Fruit fly (Drosophila melanogaster) whole organism, embryonic: ENCODE measurements around the gene CG12290.

ENCODE experiments used
- Atf-2 ChIP-seq: fragments of 200-800 bp; sonication (Bioruptor generic); optimal IDR thresholded peaks from 2 replicates; lab custom pipeline; 2016; ENCODE audit warnings: missing biosample characterization, missing genetic modification characterization
- CG11398 ChIP-seq: fragments of 200-800 bp; sonication (Bioruptor generic); optimal IDR thresholded peaks from 2 replicates; lab custom pipeline; 2016; ENCODE audit warnings: missing biosample characterization, missing genetic modification characterization
- CG11456 ChIP-seq: fragments of 200-800 bp; sonication (Bioruptor generic); IDR thresholded peaks from 3 replicates; pipeline ENCODE4 v1.3.6; 2022; ENCODE audit warnings: missing biosample characterization, missing genetic modification characterization
- CG11696 ChIP-seq: fragments of 200-800 bp; sonication (Bioruptor generic); IDR thresholded peaks from 2 replicates; pipeline ENCODE4 v1.3.6; 2022; ENCODE audit warnings: missing biosample characterization, missing genetic modification characterization
- CG12236 ChIP-seq: fragments of 200-800 bp; sonication (Bioruptor generic); optimal IDR thresholded peaks from 2 replicates; lab custom pipeline; 2016; ENCODE audit warnings: missing biosample characterization, missing genetic modification characterization
- CG12299 ChIP-seq: fragments of 200-800 bp; sonication (Bioruptor generic); optimal IDR thresholded peaks from 2 replicates; lab custom pipeline; 2018; ENCODE audit warnings: missing biosample characterization, mild to moderate bottlenecking, missing genetic modification characterization
- CG13123 ChIP-seq: fragments of 200-800 bp; sonication (Bioruptor generic); optimal IDR thresholded peaks from 2 replicates; lab custom pipeline; 2016; ENCODE audit warnings: missing biosample characterization, missing genetic modification characterization
- CG15073 ChIP-seq: fragments of 200-800 bp; sonication (Bioruptor generic); optimal IDR thresholded peaks from 2 replicates; lab custom pipeline; 2016; ENCODE audit warnings: missing biosample characterization, missing genetic modification characterization
- CG15514 ChIP-seq: fragments of 200-800 bp; sonication (Bioruptor generic); optimal IDR thresholded peaks from 3 replicates; lab custom pipeline; 2017; ENCODE audit warnings: missing biosample characterization, missing genetic modification characterization, mild to moderate bottlenecking, moderate library complexity, missing genetic modification reagents
- CG16813 ChIP-seq: fragments of 200-800 bp; sonication (Bioruptor generic); IDR thresholded peaks from 3 replicates; pipeline ENCODE4 v1.3.6; 2022; ENCODE audit warnings: missing biosample characterization, missing genetic modification characterization; ENCODE audit not compliant: partially characterized antibody
- CG30403 ChIP-seq: fragments of 200-800 bp; sonication (Bioruptor generic); optimal IDR thresholded peaks from 3 replicates; lab custom pipeline; 2016; ENCODE audit warnings: missing biosample characterization, missing genetic modification characterization
- CG3838 ChIP-seq: fragments of 200-800 bp; sonication (Bioruptor generic); optimal IDR thresholded peaks from 3 replicates; lab custom pipeline; 2016; ENCODE audit warnings: missing biosample characterization, missing genetic modification characterization
- CG4282 ChIP-seq: fragments of 200-800 bp; sonication (Bioruptor generic); optimal IDR thresholded peaks from 2 replicates; lab custom pipeline; 2016; ENCODE audit warnings: missing biosample characterization, missing genetic modification characterization
- CG4328 ChIP-seq: fragments of 200-800 bp; sonication (Bioruptor generic); optimal IDR thresholded peaks from 3 replicates; lab custom pipeline; 2017; ENCODE audit warnings: missing biosample characterization, missing genetic modification reagents, missing genetic modification characterization
- CG5180 ChIP-seq: fragments of 200-800 bp; sonication (Bioruptor generic); optimal IDR thresholded peaks from 3 replicates; lab custom pipeline; 2017; ENCODE audit warnings: missing biosample characterization, missing genetic modification characterization, mild to moderate bottlenecking, moderate library complexity, missing genetic modification reagents
- CG5245 ChIP-seq: fragments of 200-800 bp; sonication (Bioruptor generic); optimal IDR thresholded peaks from 3 replicates; lab custom pipeline; 2016; ENCODE audit warnings: missing biosample characterization, missing genetic modification characterization
- CG6689 ChIP-seq: fragments of 200-800 bp; sonication (Bioruptor generic); IDR thresholded peaks from 2 replicates; pipeline ENCODE4 v1.3.6; 2022; ENCODE audit warnings: missing biosample characterization, missing genetic modification characterization
- CG8290 ChIP-seq, 3 experiments: fragments of 200-800 bp; sonication (Bioruptor generic); optimal IDR thresholded peaks; 2 replicates each; lab custom pipeline; 2016 to 2019; ENCODE audit warnings: missing biosample characterization in 3 of 3, missing genetic modification characterization in 3 of 3, mild to moderate bottlenecking in 2 of 3, moderate library complexity in 1 of 3
- CG8765 ChIP-seq: fragments of 200-800 bp; sonication (Bioruptor generic); IDR thresholded peaks from 2 replicates; pipeline ENCODE4 v1.3.6; 2022; ENCODE audit warnings: missing biosample characterization, missing genetic modification characterization
- CG9437 ChIP-seq: fragments of 200-800 bp; sonication (Bioruptor generic); optimal IDR thresholded peaks from 2 replicates; lab custom pipeline; 2018; ENCODE audit warnings: missing biosample characterization, mild to moderate bottlenecking, missing genetic modification characterization
- Camta ChIP-seq: fragments of 200-800 bp; sonication (Bioruptor generic); optimal IDR thresholded peaks from 2 replicates; lab custom pipeline; 2016; ENCODE audit warnings: missing biosample characterization, missing genetic modification characterization
- CkIIα-i1 ChIP-seq: fragments of 200-800 bp; sonication (Bioruptor generic); IDR thresholded peaks from 2 replicates; pipeline ENCODE4 v1.3.6; 2022; ENCODE audit warnings: missing biosample characterization, missing genetic modification characterization
- Doc3 ChIP-seq: fragments of 200-800 bp; sonication (Bioruptor generic); IDR thresholded peaks from 3 replicates; pipeline ENCODE4 v1.3.6; 2022; ENCODE audit warnings: missing biosample characterization, missing genetic modification characterization; ENCODE audit not compliant: partially characterized antibody
- Drgx ChIP-seq: fragments of 200-800 bp; sonication (Bioruptor generic); IDR thresholded peaks from 2 replicates; pipeline ENCODE4 v1.3.6; 2022; ENCODE audit warnings: missing biosample characterization, missing genetic modification characterization
- Gsc ChIP-seq: fragments of 200-800 bp; sonication (Bioruptor generic); IDR thresholded peaks from 2 replicates; pipeline ENCODE4 v1.3.6; 2022; ENCODE audit warnings: missing biosample characterization, missing genetic modification characterization
- Kr ChIP-seq: fragments of 200-800 bp; sonication (Bioruptor generic); optimal IDR thresholded peaks from 2 replicates; lab custom pipeline; 2017; ENCODE audit warnings: missing biosample characterization, mild to moderate bottlenecking, missing genetic modification characterization
- MESR4 ChIP-seq: fragments of 200-800 bp; sonication (Bioruptor generic); optimal IDR thresholded peaks from 2 replicates; lab custom pipeline; 2018; ENCODE audit warnings: missing biosample characterization, mild to moderate bottlenecking, missing genetic modification characterization, moderate library complexity
- Oli ChIP-seq: fragments of 200-800 bp; sonication (Bioruptor generic); optimal IDR thresholded peaks from 2 replicates; lab custom pipeline; 2018; ENCODE audit warnings: missing biosample characterization, mild to moderate bottlenecking, missing genetic modification characterization, moderate library complexity
- Optix ChIP-seq: fragments of 200-800 bp; sonication (Bioruptor generic); IDR thresholded peaks from 3 replicates; pipeline ENCODE4 v1.3.6; 2022; ENCODE audit warnings: missing biosample characterization, missing genetic modification characterization
- Sox102F ChIP-seq: fragments of 200-800 bp; sonication (Bioruptor generic); optimal IDR thresholded peaks from 2 replicates; lab custom pipeline; 2018; ENCODE audit warnings: missing biosample characterization, mild to moderate bottlenecking, missing genetic modification characterization, moderate library complexity
- Spps ChIP-seq: fragments of 200-800 bp; sonication (Bioruptor generic); optimal IDR thresholded peaks from 2 replicates; lab custom pipeline; 2018; ENCODE audit warnings: missing biosample characterization, mild to moderate bottlenecking, missing genetic modification characterization
- Stat92E ChIP-seq, 3 experiments: fragments of >200 bp in 2 of 3; fragments of 200-800 bp in 1 of 3; sonication (Bioruptor generic) in 1 of 3; optimal IDR thresholded peaks; 2 replicates each; lab custom pipeline; 2017 to 2019; ENCODE audit warnings: missing biosample characterization in 3 of 3, missing genetic modification characterization in 3 of 3, mild to moderate bottlenecking in 1 of 3, moderate library complexity in 1 of 3
- Xrp1 ChIP-seq: fragments of 200-800 bp; sonication (Bioruptor generic); IDR thresholded peaks from 2 replicates; pipeline ENCODE4 v1.3.6; 2022; ENCODE audit warnings: missing biosample characterization, missing genetic modification characterization
- aop ChIP-seq: fragments of 200-800 bp; sonication (Bioruptor generic); IDR thresholded peaks from 2 replicates; pipeline ENCODE4 v1.3.6; 2022; ENCODE audit warnings: missing biosample characterization, missing genetic modification characterization
- bcd ChIP-seq: fragments of 200-800 bp; sonication (Bioruptor generic); optimal IDR thresholded peaks from 2 replicates; lab custom pipeline; 2017; ENCODE audit warnings: missing biosample characterization, mild to moderate bottlenecking, missing genetic modification characterization
- chm ChIP-seq: fragments of 200-800 bp; sonication (Bioruptor generic); IDR thresholded peaks from 2 replicates; pipeline ENCODE4 v1.3.6; 2022; ENCODE audit warnings: missing biosample characterization, missing genetic modification characterization
- dysf ChIP-seq: fragments of 200-800 bp; sonication (Bioruptor generic); IDR thresholded peaks from 3 replicates; pipeline ENCODE4 v1.3.6; 2022; ENCODE audit warnings: missing biosample characterization, missing genetic modification characterization
- fd96Cb ChIP-seq: fragments of 200-800 bp; sonication (Bioruptor generic); optimal IDR thresholded peaks from 2 replicates; lab custom pipeline; 2018; ENCODE audit warnings: missing biosample characterization, mild to moderate bottlenecking, missing genetic modification characterization, moderate library complexity
- ham ChIP-seq: fragments of 200-800 bp; sonication (Bioruptor generic); IDR thresholded peaks from 2 replicates; pipeline ENCODE4 v1.3.6; 2022; ENCODE audit warnings: missing biosample characterization, missing genetic modification characterization
- nerfin-1 ChIP-seq: fragments of 200-800 bp; sonication (Bioruptor generic); optimal IDR thresholded peaks from 3 replicates; lab custom pipeline; 2019; ENCODE audit warnings: missing biosample characterization, mild to moderate bottlenecking, missing genetic modification characterization, moderate library complexity
- oc ChIP-seq: fragments of 200-800 bp; sonication (Bioruptor generic); optimal IDR thresholded peaks from 2 replicates; lab custom pipeline; 2018; ENCODE audit warnings: missing biosample characterization, mild to moderate bottlenecking, missing genetic modification characterization, moderate library complexity
- pnt ChIP-seq: fragments of 200-800 bp; sonication (Bioruptor generic); optimal IDR thresholded peaks from 3 replicates; lab custom pipeline; 2016; ENCODE audit warnings: missing biosample characterization, missing genetic modification characterization
- pros ChIP-seq: fragments of 200-800 bp; sonication (Bioruptor generic); optimal IDR thresholded peaks from 3 replicates; lab custom pipeline; 2019; ENCODE audit warnings: missing biosample characterization, mild to moderate bottlenecking, missing genetic modification characterization, moderate library complexity
- stwl ChIP-seq: fragments of 200-800 bp; sonication (Bioruptor generic); optimal IDR thresholded peaks from 3 replicates; lab custom pipeline; 2018; ENCODE audit warnings: missing biosample characterization, mild to moderate bottlenecking, missing genetic modification characterization, moderate library complexity
- tap ChIP-seq: fragments of 200-800 bp; optimal IDR thresholded peaks from 3 replicates; lab custom pipeline; 2019; ENCODE audit warnings: missing biosample characterization, mild to moderate bottlenecking, missing genetic modification characterization, moderate library complexity
- tgo ChIP-seq: fragments of 200-800 bp; sonication (Bioruptor generic); IDR thresholded peaks from 3 replicates; pipeline ENCODE4 v1.3.6; 2022; ENCODE audit warnings: missing biosample characterization, missing genetic modification characterization
- ttk ChIP-seq: fragments of 200-800 bp; sonication (Bioruptor generic); IDR thresholded peaks from 2 replicates; pipeline ENCODE4 v2.1.2; 2022; ENCODE audit warnings: missing biosample characterization, missing genetic modification characterization
- tx ChIP-seq: fragments of 200-800 bp; sonication (Bioruptor generic); optimal IDR thresholded peaks from 2 replicates; lab custom pipeline; 2016; ENCODE audit warnings: missing biosample characterization, missing genetic modification characterization
- vvl ChIP-seq: fragments of 200-800 bp; sonication (Bioruptor generic); IDR thresholded peaks from 2 replicates; pipeline ENCODE4 v1.3.6; 2022; ENCODE audit warnings: missing biosample characterization, missing genetic modification characterization
- wor ChIP-seq: fragments of 200-800 bp; sonication (Bioruptor generic); IDR thresholded peaks from 2 replicates; pipeline ENCODE4 v1.3.6; 2022; ENCODE audit warnings: missing biosample characterization, missing genetic modification characterization
- zf30C ChIP-seq: fragments of 200-800 bp; sonication (Bioruptor generic); optimal IDR thresholded peaks from 3 replicates; lab custom pipeline; 2018; ENCODE audit warnings: missing biosample characterization, mild to moderate bottlenecking, missing genetic modification characterization

Gene CG12290

DNA sequence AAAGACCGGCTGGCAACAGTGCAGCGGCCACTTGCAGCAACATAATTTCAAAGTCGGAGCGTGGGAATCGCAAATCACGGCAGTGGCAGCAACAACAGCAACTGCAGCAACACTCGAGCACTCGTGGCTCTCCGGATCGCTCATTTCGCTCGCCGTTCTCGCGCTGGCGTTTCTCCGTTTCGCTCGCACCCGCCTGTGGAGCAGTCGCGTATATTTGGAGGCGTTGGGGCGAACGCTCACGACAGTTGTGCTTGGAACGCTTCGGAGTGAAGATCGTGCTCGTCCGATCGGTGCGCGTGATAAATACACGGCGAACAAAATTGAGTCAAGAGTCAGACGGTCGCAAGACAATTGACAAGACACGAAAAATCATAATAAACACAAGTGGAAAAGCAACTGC, at the start of gene CG12290:
Gene CG12290, plus strand, starts transcription at position 233 of the 400 bp plus-strand sequence.
- TF ChIP-seq aop (GFP tag; lab: Robert Waterston, UW): no peak
- TF ChIP-seq dysf (GFP tag; lab: Robert Waterston, UW): peak; percentile 39; the same call in 1 of the 3 replicates
- TF ChIP-seq CG3838 (GFP tag; lab: Kevin White, UChicago): peak; percentile 31
- no peak for TF ChIP-seq ham (GFP tag; lab: Robert Waterston, UW)
- no peak for TF ChIP-seq CG9437 (GFP tag; lab: Kevin White, UChicago)
- TF ChIP-seq pros (GFP tag; lab: Kevin White, UChicago): no peak
- TF ChIP-seq CG5180 (GFP tag; lab: Kevin White, UChicago): peak; percentile 15
- TF ChIP-seq stwl (tag; lab: Kevin White, UChicago): no peak
- TF ChIP-seq chm (GFP tag; lab: Robert Waterston, UW): peak; percentile 66; the same call in 1 of the 2 replicates
- no peak for TF ChIP-seq pnt (GFP tag; lab: Kevin White, UChicago)
- TF ChIP-seq CG11456: peak; percentile 66; the same call in 1 of the 3 replicates
- TF ChIP-seq CG4328 (GFP tag; lab: Kevin White, UChicago): no peak
- TF ChIP-seq tgo (GFP tag; lab: Robert Waterston, UW): peak; percentile 37; the same call in 1 of the 3 replicates
- TF ChIP-seq CG16813 (GFP tag; lab: Robert Waterston, UW): no peak
- peak; percentile 64 for TF ChIP-seq Drgx (GFP tag; lab: Robert Waterston, UW)
- no peak for TF ChIP-seq CG13123 (GFP tag; lab: Kevin White, UChicago)
- no peak for TF ChIP-seq CG8765 (GFP tag; lab: Robert Waterston, UW)
- TF ChIP-seq CG6689 (GFP tag; lab: Robert Waterston, UW): 0 out of 2 replicates have a peak, but pooled peaks have one; percentile 12
- peak; percentile 7 for TF ChIP-seq Sox102F (GFP tag; lab: Kevin White, UChicago)
- no peak for TF ChIP-seq CG12236 (GFP tag; lab: Kevin White, UChicago)
- peak; percentile 6 for TF ChIP-seq bcd (GFP tag; lab: Kevin White, UChicago)
- no peak for TF ChIP-seq Kr (GFP tag; lab: Kevin White, UChicago)
- no peak for TF ChIP-seq ttk (GFP tag; lab: Robert Waterston, UW)
- TF ChIP-seq Optix (GFP tag; lab: Robert Waterston, UW): no peak; the same call in 2 of the 3 replicates
- TF ChIP-seq Doc3 (GFP tag; lab: Robert Waterston, UW): peak; percentile 53; the same call in 1 of the 3 replicates
- TF ChIP-seq CG30403 (GFP tag; lab: Kevin White, UChicago): no peak
- no peak for TF ChIP-seq MESR4 (GFP tag; lab: Kevin White, UChicago)
- TF ChIP-seq Camta (GFP tag; lab: Kevin White, UChicago): no peak
- no peak for TF ChIP-seq CG15073
- no peak for TF ChIP-seq wor (GFP tag; lab: Robert Waterston, UW)
- TF ChIP-seq Spps (tag; lab: Kevin White, UChicago): no peak
- TF ChIP-seq zf30C: no peak
- TF ChIP-seq fd96Cb: no peak
- TF ChIP-seq Atf-2 (GFP tag; lab: Kevin White, UChicago): peak; percentile 48
- no peak for TF ChIP-seq CG15514 (GFP tag; lab: Kevin White, UChicago)
- no peak for TF ChIP-seq CG5245
- peak; percentile 63 for TF ChIP-seq vvl (GFP tag; lab: Robert Waterston, UW)
- TF ChIP-seq CG11696: peak; percentile 36; the same call in 1 of the 2 replicates
- no peak for TF ChIP-seq Gsc (GFP tag; lab: Robert Waterston, UW)
- TF ChIP-seq tap (tag; lab: Kevin White, UChicago): peak; percentile 6
- no peak for TF ChIP-seq tx
- TF ChIP-seq Stat92E (GFP tag; optimal IDR thresholded peaks at IDR 0.05; lab: Kevin White, UChicago): no peak
- TF ChIP-seq Oli: peak; percentile 12
- TF ChIP-seq CG11398: no peak
- no peak for TF ChIP-seq CG8290 (GFP tag; optimal IDR thresholded peaks at IDR 0.05; lab: Kevin White, UChicago)
- peak in 1 of 2 experiments; percentile 68 for TF ChIP-seq CG8290 (tag; optimal IDR thresholded peaks at IDR 0.05; lab: Kevin White, UChicago)
- no peak for TF ChIP-seq CG4282 (GFP tag; lab: Kevin White, UChicago)
- no peak for TF ChIP-seq nerfin-1 (tag; lab: Kevin White, UChicago)
- TF ChIP-seq Xrp1 (GFP tag; lab: Robert Waterston, UW): peak; percentile 31; the same call in 1 of the 2 replicates
- no peak for TF ChIP-seq CG12299 (tag; lab: Kevin White, UChicago)
- peak; percentile 2 for TF ChIP-seq oc
- no peak for TF ChIP-seq CkIIα-i1
